Fruit fly (Drosophila melanogaster) whole organism, prepupa: ENCODE measurements around the gene cbt.

Experiments used
- CG10631 ChIP-seq: fragments of 200-800 bp; sonication (Bioruptor generic); optimal IDR thresholded peaks from 2 replicates; lab custom pipeline; 2016; ENCODE audit warnings: missing biosample characterization, missing genetic modification characterization
- CG10669 ChIP-seq: fragments of 200-800 bp; sonication (Bioruptor generic); optimal IDR thresholded peaks from 3 replicates; lab custom pipeline; 2018; ENCODE audit warnings: missing biosample characterization, mild to moderate bottlenecking, missing genetic modification characterization, moderate library complexity
- CG11294 ChIP-seq: fragments of 200-800 bp; sonication (Bioruptor generic); IDR thresholded peaks from 2 replicates; pipeline ENCODE4 v1.3.6; 2022; ENCODE audit warnings: missing biosample characterization, missing genetic modification characterization
- CG11762 ChIP-seq: fragments of 200-800 bp; sonication (Bioruptor generic); optimal IDR thresholded peaks from 3 replicates; lab custom pipeline; 2016; ENCODE audit warnings: missing biosample characterization, missing genetic modification characterization; ENCODE audit not compliant: insufficient read depth
- CG11902 ChIP-seq: fragments of 200-800 bp; sonication (Bioruptor generic); optimal IDR thresholded peaks from 3 replicates; lab custom pipeline; 2016; ENCODE audit warnings: missing biosample characterization, missing genetic modification characterization
- CG15336 ChIP-seq: fragments of 200-800 bp; sonication (Bioruptor generic); IDR thresholded peaks from 2 replicates; pipeline ENCODE4 v1.3.6; 2022; ENCODE audit warnings: missing biosample characterization, missing genetic modification characterization
- CG16779 ChIP-seq: fragments of 200-800 bp; sonication (Bioruptor generic); optimal IDR thresholded peaks from 3 replicates; lab custom pipeline; 2017; ENCODE audit warnings: missing biosample characterization, mild to moderate bottlenecking, missing genetic modification characterization
- CG3032 ChIP-seq: fragments of 200-800 bp; optimal IDR thresholded peaks from 2 replicates; lab custom pipeline; 2019; ENCODE audit warnings: missing biosample characterization, mild to moderate bottlenecking, missing genetic modification characterization, moderate library complexity
- CG31627 ChIP-seq: fragments of 200-800 bp; sonication (Bioruptor generic); optimal IDR thresholded peaks from 3 replicates; lab custom pipeline; 2016; ENCODE audit warnings: missing biosample characterization, missing genetic modification characterization
- CG34406 ChIP-seq: fragments of 200-800 bp; sonication (Bioruptor generic); optimal IDR thresholded peaks from 3 replicates; lab custom pipeline; 2016; ENCODE audit warnings: missing biosample characterization, missing genetic modification characterization
- CG4318 ChIP-seq: fragments of 200-800 bp; sonication (Bioruptor generic); optimal IDR thresholded peaks from 3 replicates; lab custom pipeline; 2017; ENCODE audit warnings: missing biosample characterization, mild to moderate bottlenecking, missing genetic modification characterization
- CG6163 ChIP-seq: fragments of 200-800 bp; sonication (Bioruptor generic); IDR thresholded peaks from 3 replicates; pipeline ENCODE4 v1.3.6; 2022; ENCODE audit warnings: missing biosample characterization, missing genetic modification characterization
- CG6792 ChIP-seq: fragments of 200-800 bp; sonication (Bioruptor generic); optimal IDR thresholded peaks from 3 replicates; lab custom pipeline; 2016; ENCODE audit warnings: missing biosample characterization, missing genetic modification characterization
- CG6808 ChIP-seq: fragments of 200-800 bp; sonication (Bioruptor generic); optimal IDR thresholded peaks from 3 replicates; lab custom pipeline; 2017; ENCODE audit warnings: missing biosample characterization, missing genetic modification characterization, mild to moderate bottlenecking, moderate library complexity, missing genetic modification reagents
- CG7368 ChIP-seq: fragments of 200-800 bp; sonication (Bioruptor generic); optimal IDR thresholded peaks from 3 replicates; lab custom pipeline; 2016; ENCODE audit warnings: missing biosample characterization, missing genetic modification characterization
- CG8119 ChIP-seq: fragments of 200-800 bp; sonication (Bioruptor generic); IDR thresholded peaks from 3 replicates; pipeline ENCODE4 v1.3.6; 2022; ENCODE audit warnings: missing biosample characterization, missing genetic modification characterization
- CG8319 ChIP-seq: fragments of 200-800 bp; sonication (Bioruptor generic); optimal IDR thresholded peaks from 3 replicates; lab custom pipeline; 2016; ENCODE audit warnings: missing biosample characterization, missing genetic modification characterization
- CG8632 ChIP-seq: fragments of 200-800 bp; sonication (Bioruptor generic); optimal IDR thresholded peaks from 3 replicates; lab custom pipeline; 2016; ENCODE audit warnings: missing biosample characterization, missing genetic modification characterization
- CG9139 ChIP-seq: fragments of 200-800 bp; sonication (Bioruptor generic); optimal IDR thresholded peaks from 3 replicates; lab custom pipeline; 2017; ENCODE audit warnings: missing biosample characterization, mild to moderate bottlenecking, missing genetic modification characterization
- Eip75B ChIP-seq: fragments of 200-800 bp; sonication (Bioruptor generic); optimal IDR thresholded peaks from 3 replicates; lab custom pipeline; 2016; ENCODE audit warnings: missing biosample characterization, missing genetic modification characterization
- Eip78C ChIP-seq: fragments of 200-800 bp; sonication (Bioruptor generic); peaks from one replicate; lab custom pipeline; 2016; ENCODE audit warnings: missing biosample characterization, missing genetic modification characterization
- Eip93F ChIP-seq: fragments of 200-800 bp; sonication (Bioruptor generic); optimal IDR thresholded peaks from 2 replicates; lab custom pipeline; 2016; ENCODE audit warnings: missing biosample characterization, mild to moderate bottlenecking, missing genetic modification characterization
- Ets21C ChIP-seq: fragments of 200-800 bp; sonication (Bioruptor generic); optimal IDR thresholded peaks from 3 replicates; lab custom pipeline; 2016; ENCODE audit warnings: missing biosample characterization, missing genetic modification characterization
- Gug ChIP-seq: fragments of 200-800 bp; sonication (Bioruptor generic); IDR thresholded peaks from 2 replicates; pipeline ENCODE4 v1.3.6; 2022; ENCODE audit warnings: missing biosample characterization, missing genetic modification characterization
- Hr38 ChIP-seq: sonication (Bioruptor generic); optimal IDR thresholded peaks from 2 replicates; lab custom pipeline; 2016; ENCODE audit warnings: missing biosample characterization, missing genetic modification characterization
- Hr39 ChIP-seq: fragments of 200-800 bp; sonication (Bioruptor generic); optimal IDR thresholded peaks from 2 replicates; lab custom pipeline; 2016; ENCODE audit warnings: missing biosample characterization, missing genetic modification characterization
- Lpt ChIP-seq: fragments of 200-800 bp; sonication (Bioruptor generic); optimal IDR thresholded peaks from 3 replicates; lab custom pipeline; 2016; ENCODE audit warnings: missing biosample characterization, missing genetic modification characterization
- OdsH ChIP-seq: fragments of 200-800 bp; sonication (Bioruptor generic); optimal IDR thresholded peaks from 3 replicates; lab custom pipeline; 2016; ENCODE audit warnings: missing biosample characterization, missing genetic modification characterization
- Smox ChIP-seq: fragments of 200-800 bp; sonication (Bioruptor generic); optimal IDR thresholded peaks from 3 replicates; lab custom pipeline; 2016; ENCODE audit warnings: missing biosample characterization, missing genetic modification characterization
- Sox102F ChIP-seq: fragments of 200-800 bp; sonication (Bioruptor generic); optimal IDR thresholded peaks from 2 replicates; lab custom pipeline; 2016; ENCODE audit warnings: missing biosample characterization, mild to moderate bottlenecking, missing genetic modification characterization
- Sox14 ChIP-seq: fragments of 200-800 bp; sonication (Bioruptor generic); optimal IDR thresholded peaks from 3 replicates; lab custom pipeline; 2016; ENCODE audit warnings: missing biosample characterization, missing genetic modification characterization
- Sox15 ChIP-seq: fragments of 200-800 bp; sonication (Bioruptor generic); optimal IDR thresholded peaks from 3 replicates; lab custom pipeline; 2016; ENCODE audit warnings: missing biosample characterization, missing genetic modification characterization
- achi ChIP-seq: fragments of 200-800 bp; sonication (Bioruptor generic); optimal IDR thresholded peaks from 3 replicates; lab custom pipeline; 2016; ENCODE audit warnings: missing biosample characterization, missing genetic modification characterization
- acj6 ChIP-seq: fragments of 200-800 bp; sonication (Bioruptor generic); optimal IDR thresholded peaks from 3 replicates; lab custom pipeline; 2016; ENCODE audit warnings: missing biosample characterization, missing genetic modification characterization
- cyc ChIP-seq: fragments of 200-800 bp; sonication (Bioruptor generic); optimal IDR thresholded peaks from 3 replicates; lab custom pipeline; 2016; ENCODE audit warnings: missing biosample characterization, missing genetic modification characterization
- dac ChIP-seq: fragments of 200-800 bp; sonication (Bioruptor generic); optimal IDR thresholded peaks from 2 replicates; lab custom pipeline; 2017; ENCODE audit warnings: missing biosample characterization, mild to moderate bottlenecking, missing genetic modification characterization
- dsx ChIP-seq: fragments of 200-800 bp; optimal IDR thresholded peaks from 3 replicates; lab custom pipeline; 2019; ENCODE audit warnings: missing biosample characterization, mild to moderate bottlenecking, missing genetic modification characterization, moderate library complexity; ENCODE audit not compliant: poor library complexity, severe bottlenecking
- esn ChIP-seq: fragments of 200-800 bp; sonication (Bioruptor generic); optimal IDR thresholded peaks from 2 replicates; lab custom pipeline; 2016; ENCODE audit warnings: missing biosample characterization, mild to moderate bottlenecking, missing genetic modification characterization, moderate library complexity
- fd59A ChIP-seq: fragments of 200-800 bp; sonication (Bioruptor generic); optimal IDR thresholded peaks from 2 replicates; lab custom pipeline; 2017; ENCODE audit warnings: missing biosample characterization, mild to moderate bottlenecking, missing genetic modification characterization, missing genetic modification reagents
- fd85E ChIP-seq: fragments of 200-800 bp; sonication (Bioruptor generic); optimal IDR thresholded peaks from 3 replicates; lab custom pipeline; 2016; ENCODE audit warnings: missing biosample characterization, missing genetic modification characterization
- fkh ChIP-seq: fragments of 200-800 bp; sonication (Bioruptor generic); optimal IDR thresholded peaks from 3 replicates; lab custom pipeline; 2017; ENCODE audit warnings: missing biosample characterization, mild to moderate bottlenecking, missing genetic modification characterization, moderate library complexity
- lz ChIP-seq: fragments of 200-800 bp; sonication (Bioruptor generic); optimal IDR thresholded peaks from 3 replicates; lab custom pipeline; 2016; ENCODE audit warnings: missing biosample characterization, missing genetic modification characterization
- net ChIP-seq: fragments of 200-800 bp; sonication (Bioruptor generic); optimal IDR thresholded peaks from 3 replicates; lab custom pipeline; 2016; ENCODE audit warnings: missing biosample characterization, missing genetic modification characterization
- pdm3 ChIP-seq: fragments of 200-800 bp; sonication (Bioruptor generic); optimal IDR thresholded peaks from 3 replicates; lab custom pipeline; 2016; ENCODE audit warnings: missing biosample characterization, missing genetic modification characterization
- salr ChIP-seq, 2 experiments: fragments of 200-800 bp; sonication (Bioruptor generic); optimal IDR thresholded peaks; 3 replicates each; lab custom pipeline; 2016 to 2018; ENCODE audit warnings: missing biosample characterization in 2 of 2, missing genetic modification characterization in 2 of 2, mild to moderate bottlenecking in 1 of 2
- spab ChIP-seq: fragments of 200-800 bp; sonication (Bioruptor generic); optimal IDR thresholded peaks from 2 replicates; lab custom pipeline; 2017; ENCODE audit warnings: missing biosample characterization, mild to moderate bottlenecking, missing genetic modification characterization, missing genetic modification reagents
- ss ChIP-seq, 2 experiments: fragments of 200-800 bp; sonication (Bioruptor generic); optimal IDR thresholded peaks; 2 replicates in 1 of 2; 3 replicates in 1 of 2; lab custom pipeline; 2017 to 2018; ENCODE audit warnings: mild to moderate bottlenecking in 2 of 2, missing biosample characterization in 2 of 2, missing genetic modification characterization in 2 of 2, moderate library complexity in 1 of 2
- svp ChIP-seq: fragments of 200-800 bp; sonication (Bioruptor generic); peaks from one replicate; lab custom pipeline; 2016; ENCODE audit warnings: missing biosample characterization, missing genetic modification characterization
- topi ChIP-seq: fragments of 200-800 bp; sonication (Bioruptor generic); optimal IDR thresholded peaks from 3 replicates; lab custom pipeline; 2016; ENCODE audit warnings: missing biosample characterization, missing genetic modification characterization

The cbt gene

dm6 chr2L:472829-473228 lies 6.7 kb downstream of the cbt start, which contains the start of gene MED15:
MED15 (plus strand) TSS chr2L:473013.
- TF ChIP-seq Sox102F (GFP tag; lab: Kevin White, UChicago), result no peak
- peak; percentile 72 for TF ChIP-seq achi (GFP tag; lab: Kevin White, UChicago)
- TF ChIP-seq CG6808, result no peak

dm6 chr2L:472073-472590 lies 7.4 kb downstream of the cbt start, which contains the start of gene CG4297:
CG4297 (minus strand) TSS chr2L:472200.
- TF ChIP-seq esn (peak; percentile 80), CG10669 (GFP tag; lab: Kevin White, UChicago) (peak; percentile 83), CG11762 (GFP tag; lab: Kevin White, UChicago) (peak; percentile 73), Eip93F (GFP tag; lab: Kevin White, UChicago) (peak; percentile 64), fkh (GFP tag; lab: Kevin White, UChicago) (peak; percentile 41), Ets21C (peak; percentile 65), CG34406 (peak; percentile 71), acj6 (GFP tag; lab: Kevin White, UChicago) (peak; percentile 81), fd85E (GFP tag; lab: Kevin White, UChicago) (no peak), CG6808 (peak; percentile 72), Smox (peak; percentile 76), Lpt (GFP tag; lab: Kevin White, UChicago) (peak; percentile 81), topi (GFP tag; lab: Kevin White, UChicago) (peak; percentile 79), Sox14 (GFP tag; lab: Kevin White, UChicago) (peak; percentile 83), dsx (GFP tag; lab: Kevin White, UChicago) (peak; percentile 74), CG11294 (GFP tag; lab: Robert Waterston, UW) (no peak), salr (GFP tag; optimal IDR thresholded peaks at IDR 0.05; lab: Kevin White, UChicago) (peak; percentile 42 to 76), Hr38 (GFP tag; lab: Kevin White, UChicago) (no peak), dac (GFP tag; lab: Kevin White, UChicago) (peak; percentile 84), lz (GFP tag; lab: Kevin White, UChicago) (peak; percentile 80), ss (GFP tag; optimal IDR thresholded peaks at IDR 0.05; lab: Kevin White, UChicago) (peak; percentile 62 to 75), Sox102F (GFP tag; lab: Kevin White, UChicago) (peak; percentile 81), CG8119 (GFP tag; lab: Robert Waterston, UW) (no peak), Eip75B (GFP tag; lab: Kevin White, UChicago) (peak; percentile 81), svp (GFP tag; lab: Kevin White, UChicago) (peak; percentile 92), Eip78C (peak; percentile 96), CG8319 (GFP tag; lab: Kevin White, UChicago) (peak; percentile 75), CG15336 (GFP tag; lab: Robert Waterston, UW) (no peak), CG11902 (GFP tag; lab: Kevin White, UChicago) (peak; percentile 69), cyc (GFP tag; lab: Kevin White, UChicago) (peak; percentile 73), CG9139 (GFP tag; lab: Kevin White, UChicago) (peak; percentile 52), fd59A (GFP tag; lab: Kevin White, UChicago) (peak; percentile 38), CG16779 (tag; lab: Kevin White, UChicago) (peak; percentile 79), CG6792 (GFP tag; lab: Kevin White, UChicago) (peak; percentile 83), CG6163 (GFP tag; lab: Robert Waterston, UW) (no peak), achi (GFP tag; lab: Kevin White, UChicago) (peak; percentile 71), CG10631 (GFP tag; lab: Kevin White, UChicago) (peak; percentile 74), pdm3 (GFP tag; lab: Kevin White, UChicago) (peak; percentile 87), Hr39 (GFP tag; lab: Kevin White, UChicago) (peak; percentile 80), OdsH (GFP tag; lab: Kevin White, UChicago) (peak; percentile 87), CG31627 (peak; percentile 79), CG3032 (tag; lab: Kevin White, UChicago) (peak; percentile 73), net (peak; percentile 87), Sox15 (GFP tag; lab: Kevin White, UChicago) (peak; percentile 71), Gug (no peak), CG7368 (GFP tag; lab: Kevin White, UChicago) (peak; percentile 68), CG4318 (GFP tag; lab: Kevin White, UChicago) (peak; percentile 73), spab (GFP tag; lab: Kevin White, UChicago) (peak; percentile 73), CG8632 (GFP tag; lab: Kevin White, UChicago) (peak; percentile 77)
